Worm (Caenorhabditis elegans): Measurements from ENCODE around the gene srd-15.

ce11 chrV:5936691-5937090, 30.5 kb upstream of the srd-15 start, which contains the start of the genes M03F8.5 and M03F8.7:
- no peak for TF ChIP-seq ama-1 (optimal IDR thresholded peaks at IDR 0.05)
- no peak for TF ChIP-seq nhr-11 (tag; optimal IDR thresholded peaks at IDR 0.05)
- TF ChIP-seq ZK546.5 (tag; optimal IDR thresholded peaks at IDR 0.05): no peak
